Fruit fly (Drosophila melanogaster): ENCODE data around the gene narya.

The narya gene

DNA sequence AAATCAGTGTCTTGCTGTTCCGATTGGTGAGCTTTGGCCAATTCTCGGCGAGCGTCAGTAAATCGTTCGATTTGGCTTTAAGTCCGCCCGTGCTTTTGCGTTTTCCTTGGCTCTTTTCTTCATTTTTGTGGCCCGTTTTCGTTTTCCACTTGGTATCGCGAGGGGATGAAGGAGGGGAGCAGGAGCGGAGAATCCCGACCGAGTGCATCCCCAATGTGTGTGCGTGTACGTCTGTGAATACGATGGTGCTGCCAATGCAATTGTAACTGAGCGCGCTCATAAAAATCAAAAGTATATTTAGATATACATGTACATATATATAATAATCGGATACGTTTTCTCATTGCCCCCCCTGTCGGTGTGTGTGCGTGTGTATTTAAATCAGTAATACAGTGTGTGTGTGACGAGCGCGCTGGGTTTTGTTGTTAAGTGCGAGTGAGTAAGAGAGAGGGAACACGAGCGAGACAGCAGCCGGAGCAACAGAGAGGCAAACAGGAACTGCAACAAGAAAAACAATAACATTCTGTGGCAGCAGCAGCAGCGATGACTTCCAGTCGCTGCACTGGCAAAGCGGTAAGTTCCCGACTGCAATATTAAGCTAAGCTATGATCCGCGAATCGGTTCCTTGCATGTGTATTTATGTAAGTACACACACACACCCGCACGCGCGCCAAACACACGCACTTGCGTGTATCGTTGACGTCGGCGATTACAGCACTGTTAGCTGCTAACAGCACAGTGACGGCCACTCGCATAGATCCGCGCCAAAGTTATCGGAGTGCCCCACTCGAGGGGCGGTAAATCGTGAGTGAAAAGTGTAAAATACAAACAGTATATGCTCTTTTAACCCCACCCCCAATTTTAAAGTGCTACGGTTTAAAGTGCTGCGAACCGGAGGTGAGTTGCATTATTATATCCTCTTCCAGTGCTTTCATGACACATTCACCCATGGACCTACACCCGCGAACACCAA, 21.0 kb downstream of the narya start (continued):
- peak; percentile 19 for TF ChIP-seq CG6654 (GFP tag; optimal IDR thresholded peaks at IDR 0.05)
- TF ChIP-seq CG6683 (GFP tag; optimal IDR thresholded peaks at IDR 0.05), result peak; percentile 35
- peak; percentile 38 for TF ChIP-seq Blimp-1 (GFP tag; optimal IDR thresholded peaks at IDR 0.05)
- peak; percentile 20 for TF ChIP-seq vfl (GFP tag; optimal IDR thresholded peaks at IDR 0.05)
- TF ChIP-seq pho (GFP tag; optimal IDR thresholded peaks at IDR 0.05), result peak; percentile 63
- TF ChIP-seq CG15479 (GFP tag; optimal IDR thresholded peaks at IDR 0.05), result no peak
- TF ChIP-seq NfI (GFP tag; optimal IDR thresholded peaks at IDR 0.05), result peak; percentile 64
- TF ChIP-seq Deaf1 (tag; optimal IDR thresholded peaks at IDR 0.05), result no peak
- TF ChIP-seq CG8478 (optimal IDR thresholded peaks at IDR 0.05), result peak; percentile 94
- no peak for TF ChIP-seq Gsc (GFP tag; IDR thresholded peaks at IDR 0.05)
- no peak for TF ChIP-seq CG17186 (GFP tag; optimal IDR thresholded peaks at IDR 0.05)
- peak; percentile 15 for TF ChIP-seq CG13624 (GFP tag; optimal IDR thresholded peaks at IDR 0.05)
- TF ChIP-seq pum (GFP tag; optimal IDR thresholded peaks at IDR 0.05), result peak; percentile 67
- TF ChIP-seq ab (GFP tag; optimal IDR thresholded peaks at IDR 0.05), result no peak
- peak; percentile 64 for TF ChIP-seq ewg (GFP tag; optimal IDR thresholded peaks at IDR 0.05)
- peak; percentile 23 for TF ChIP-seq dmrt11E (tag; optimal IDR thresholded peaks at IDR 0.05)
- TF ChIP-seq Dp (GFP tag; optimal IDR thresholded peaks at IDR 0.05), result no peak
- peak; percentile 44 for TF ChIP-seq E2f2 (GFP tag; IDR thresholded peaks at IDR 0.05)
- peak; percentile 51 for TF ChIP-seq dm (GFP tag; optimal IDR thresholded peaks at IDR 0.05)
- TF ChIP-seq HHEX (GFP tag; optimal IDR thresholded peaks at IDR 0.05), result peak; percentile 58
- peak; percentile 46 for TF ChIP-seq tap (tag; optimal IDR thresholded peaks at IDR 0.05)

DNA sequence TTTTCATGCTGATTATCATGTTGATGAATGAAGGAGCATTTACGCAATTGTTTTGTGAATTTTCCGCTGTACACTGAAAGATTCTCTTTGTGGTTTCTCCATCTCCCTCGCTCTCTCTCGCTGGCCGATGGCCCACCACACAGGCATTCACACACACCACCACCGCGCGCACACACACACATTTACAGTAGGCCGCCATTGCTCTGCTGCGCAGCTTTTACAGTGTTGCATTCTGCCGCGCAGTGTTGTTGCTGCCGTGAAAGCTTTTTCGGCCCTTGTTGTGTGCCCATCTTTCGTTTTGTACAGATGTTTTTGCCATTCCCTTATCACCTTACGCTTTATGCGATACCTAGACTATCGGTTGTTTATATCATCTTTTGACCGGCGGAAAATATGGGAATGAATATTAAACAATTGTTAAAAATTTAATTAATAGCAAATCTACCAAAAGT, 22.0 kb downstream of the narya start:
- TF ChIP-seq unc-4 (GFP tag; IDR thresholded peaks at IDR 0.05; ENCODE audit: partially characterized antibody) (peak; percentile 80), CG6272 (GFP tag; IDR thresholded peaks at IDR 0.05) (no peak), Myb (GFP tag; optimal IDR thresholded peaks at IDR 0.05) (no peak), tna (GFP tag; IDR thresholded peaks at IDR 0.05; ENCODE audit: partially characterized antibody) (no peak), Sry-β (GFP tag; optimal IDR thresholded peaks at IDR 0.05) (no peak), CG15514 (GFP tag; optimal IDR thresholded peaks at IDR 0.05) (peak; percentile 81), CG9932 (GFP tag; IDR thresholded peaks at IDR 0.05) (no peak; the same call in 1 of the 2 replicates), CG10979 (tag; optimal IDR thresholded peaks at IDR 0.05) (no peak), CG10543 (GFP tag; optimal IDR thresholded peaks at IDR 0.05) (peak; percentile 44), CG33557 (GFP tag; optimal IDR thresholded peaks at IDR 0.05) (no peak), CG17186 (GFP tag; optimal IDR thresholded peaks at IDR 0.05) (peak; percentile 33), ap (GFP tag; IDR thresholded peaks at IDR 0.05) (no peak), pfk (GFP tag; optimal IDR thresholded peaks at IDR 0.05) (peak; percentile 60), rib (GFP tag; IDR thresholded peaks at IDR 0.05) (no peak), CG15011 (GFP tag; optimal IDR thresholded peaks at IDR 0.05) (no peak), CG6175 (GFP tag; IDR thresholded peaks at IDR 0.05) (no peak), en (GFP tag; optimal IDR thresholded peaks at IDR 0.05) (no peak), Trl (optimal IDR thresholded peaks at IDR 0.05) (peak; percentile 59 to 84), Trl (GFP tag; optimal IDR thresholded peaks at IDR 0.05) (no peak), Fer2 (tag; optimal IDR thresholded peaks at IDR 0.05) (no peak), zen (tag; optimal IDR thresholded peaks at IDR 0.05) (no peak), CG13296 (GFP tag; optimal IDR thresholded peaks at IDR 0.05) (no peak), twi (tag; optimal IDR thresholded peaks at IDR 0.05) (no peak), Nf-YC (tag; optimal IDR thresholded peaks at IDR 0.05) (peak; percentile 2), amos (GFP tag; IDR thresholded peaks at IDR 0.05; ENCODE audit: partially characterized antibody) (peak; percentile 78; the same call in 1 of the 2 replicates), Adf1 (GFP tag; IDR thresholded peaks at IDR 0.05) (peak; percentile 29), CG12155 (GFP tag; optimal IDR thresholded peaks at IDR 0.05) (no peak), sens-2 (GFP tag; IDR thresholded peaks at IDR 0.05) (no peak), CG34376 (GFP tag; optimal IDR thresholded peaks at IDR 0.05) (no peak)
